Fruit fly (Drosophila melanogaster) whole organism, embryonic: ENCODE measurements around the gene PMP34.

Source experiments
- Atf6 ChIP-seq: fragments of 200-800 bp; sonication (Bioruptor generic); IDR thresholded peaks from 2 replicates; pipeline ENCODE4 v1.3.6; 2022; ENCODE audit warnings: missing biosample characterization, missing genetic modification characterization
- BEAF-32 ChIP-seq: fragments of 200-800 bp; sonication (Bioruptor generic); optimal IDR thresholded peaks from 3 replicates; lab custom pipeline; 2017; ENCODE audit warnings: missing biosample characterization, missing genetic modification characterization, mild to moderate bottlenecking, moderate library complexity, missing genetic modification reagents
- Bgb ChIP-seq: fragments of 200-800 bp; sonication (Bioruptor generic); IDR thresholded peaks from 2 replicates; pipeline ENCODE4 v1.3.6; 2022; ENCODE audit warnings: missing biosample characterization, missing genetic modification characterization; ENCODE audit not compliant: partially characterized antibody
- Bteb2 ChIP-seq: fragments of 200-800 bp; sonication (Bioruptor generic); optimal IDR thresholded peaks from 2 replicates; lab custom pipeline; 2016; ENCODE audit warnings: missing biosample characterization, missing genetic modification characterization
- CG1024 ChIP-seq: fragments of 200-800 bp; sonication (Bioruptor generic); IDR thresholded peaks from 2 replicates; pipeline ENCODE4 v1.3.6; 2022; ENCODE audit warnings: missing biosample characterization, missing genetic modification characterization
- CG10267 ChIP-seq: fragments of 200-800 bp; sonication (Bioruptor generic); optimal IDR thresholded peaks from 2 replicates; lab custom pipeline; 2018; ENCODE audit warnings: missing biosample characterization, mild to moderate bottlenecking, missing genetic modification characterization, moderate library complexity
- CG10366 ChIP-seq: fragments of 200-800 bp; sonication (Bioruptor generic); IDR thresholded peaks from 2 replicates; pipeline ENCODE4 v1.3.6; 2022; ENCODE audit warnings: missing biosample characterization, missing genetic modification characterization
- CG11085 ChIP-seq: fragments of 200-800 bp; sonication (Bioruptor generic); IDR thresholded peaks from 2 replicates; pipeline ENCODE4 v1.3.6; 2022; ENCODE audit warnings: missing biosample characterization, missing genetic modification characterization
- CG11456 ChIP-seq: fragments of 200-800 bp; sonication (Bioruptor generic); IDR thresholded peaks from 3 replicates; pipeline ENCODE4 v1.3.6; 2022; ENCODE audit warnings: missing biosample characterization, missing genetic modification characterization
- CG12659 ChIP-seq: fragments of 200-800 bp; sonication (Bioruptor generic); optimal IDR thresholded peaks from 3 replicates; lab custom pipeline; 2017; ENCODE audit warnings: mild to moderate bottlenecking, missing biosample characterization, missing genetic modification reagents, missing genetic modification characterization
- CG14441 ChIP-seq: fragments of 200-800 bp; sonication (Bioruptor generic); IDR thresholded peaks from 2 replicates; pipeline ENCODE4 v1.3.6; 2022; ENCODE audit warnings: missing biosample characterization, missing genetic modification characterization
- CG14710 ChIP-seq: fragments of 200-800 bp; sonication (Bioruptor generic); optimal IDR thresholded peaks from 3 replicates; lab custom pipeline; 2019; ENCODE audit warnings: missing biosample characterization, mild to moderate bottlenecking, missing genetic modification characterization, moderate library complexity
- CG1602 ChIP-seq: fragments of 200-800 bp; sonication (Bioruptor generic); optimal IDR thresholded peaks from 3 replicates; lab custom pipeline; 2016; ENCODE audit warnings: missing biosample characterization, missing genetic modification characterization
- CG1603 ChIP-seq: fragments of 200-800 bp; sonication (Bioruptor generic); optimal IDR thresholded peaks from 2 replicates; lab custom pipeline; 2019; ENCODE audit warnings: missing biosample characterization, mild to moderate bottlenecking, missing genetic modification characterization, moderate library complexity
- CG30020 ChIP-seq: fragments of 200-800 bp; optimal IDR thresholded peaks from 2 replicates; lab custom pipeline; 2019; ENCODE audit warnings: missing biosample characterization, mild to moderate bottlenecking, missing genetic modification characterization, moderate library complexity
- CG32767 ChIP-seq: fragments of 200-800 bp; sonication (Bioruptor generic); IDR thresholded peaks from 2 replicates; pipeline ENCODE4 v1.3.6; 2022; ENCODE audit warnings: missing biosample characterization, missing genetic modification characterization
- CG34224 ChIP-seq: fragments of 200-800 bp; sonication (Bioruptor generic); IDR thresholded peaks from 3 replicates; pipeline ENCODE4 v1.3.6; 2022; ENCODE audit warnings: missing biosample characterization, missing genetic modification characterization; ENCODE audit not compliant: partially characterized antibody
- CG34376 ChIP-seq: fragments of 200-800 bp; sonication (Bioruptor generic); optimal IDR thresholded peaks from 2 replicates; lab custom pipeline; 2018; ENCODE audit warnings: missing biosample characterization, mild to moderate bottlenecking, missing genetic modification characterization
- CG34422 ChIP-seq: fragments of 200-800 bp; sonication (Bioruptor generic); IDR thresholded peaks from 3 replicates; pipeline ENCODE4 v1.3.6; 2022; ENCODE audit warnings: missing biosample characterization, missing genetic modification characterization
- CG4282 ChIP-seq: fragments of 200-800 bp; sonication (Bioruptor generic); optimal IDR thresholded peaks from 2 replicates; lab custom pipeline; 2016; ENCODE audit warnings: missing biosample characterization, missing genetic modification characterization
- CG6689 ChIP-seq: fragments of 200-800 bp; sonication (Bioruptor generic); IDR thresholded peaks from 2 replicates; pipeline ENCODE4 v1.3.6; 2022; ENCODE audit warnings: missing biosample characterization, missing genetic modification characterization
- CG7963 ChIP-seq: fragments of 200-800 bp; sonication (Bioruptor generic); IDR thresholded peaks from 3 replicates; pipeline ENCODE4 v1.3.6; 2022; ENCODE audit warnings: missing biosample characterization, missing genetic modification characterization; ENCODE audit not compliant: partially characterized antibody
- CG9797 ChIP-seq: fragments of 200-800 bp; sonication (Bioruptor generic); optimal IDR thresholded peaks from 3 replicates; lab custom pipeline; 2018; ENCODE audit warnings: missing biosample characterization, mild to moderate bottlenecking, missing genetic modification characterization
- Chrac-16 ChIP-seq: fragments of 200-800 bp; sonication (Bioruptor generic); optimal IDR thresholded peaks from 3 replicates; lab custom pipeline; 2016; ENCODE audit warnings: missing biosample characterization, missing genetic modification characterization
- Drgx ChIP-seq: fragments of 200-800 bp; sonication (Bioruptor generic); IDR thresholded peaks from 2 replicates; pipeline ENCODE4 v1.3.6; 2022; ENCODE audit warnings: missing biosample characterization, missing genetic modification characterization
- E2f1 ChIP-seq: fragments of 200-800 bp; sonication (Bioruptor generic); IDR thresholded peaks from 2 replicates; pipeline ENCODE4 v1.3.6; 2022; ENCODE audit warnings: missing biosample characterization, missing genetic modification characterization
- Ets65A ChIP-seq: fragments of 200-800 bp; sonication (Bioruptor generic); peaks from one replicate; lab custom pipeline; 2016; ENCODE audit warnings: missing biosample characterization, missing genetic modification characterization
- Myb ChIP-seq: fragments of 200-800 bp; sonication (Bioruptor generic); optimal IDR thresholded peaks from 2 replicates; lab custom pipeline; 2016; ENCODE audit warnings: missing biosample characterization, missing genetic modification characterization
- NC2β ChIP-seq: fragments of 200-800 bp; sonication (Bioruptor generic); optimal IDR thresholded peaks from 2 replicates; lab custom pipeline; 2016; ENCODE audit warnings: missing biosample characterization, missing genetic modification characterization
- Rfx ChIP-seq: fragments of 200-800 bp; sonication (Bioruptor generic); IDR thresholded peaks from 2 replicates; pipeline ENCODE4 v1.3.6; 2022; ENCODE audit warnings: missing biosample characterization, missing genetic modification characterization
- Scr ChIP-seq: fragments of 200-800 bp; sonication (Bioruptor generic); IDR thresholded peaks from 2 replicates; pipeline ENCODE4 v1.3.6; 2022; ENCODE audit warnings: missing biosample characterization, missing genetic modification characterization; ENCODE audit not compliant: partially characterized antibody
- Spps ChIP-seq: fragments of 200-800 bp; sonication (Bioruptor generic); optimal IDR thresholded peaks from 2 replicates; lab custom pipeline; 2018; ENCODE audit warnings: missing biosample characterization, mild to moderate bottlenecking, missing genetic modification characterization
- YL-1 ChIP-seq: fragments of 200-800 bp; sonication (Bioruptor generic); optimal IDR thresholded peaks from 3 replicates; lab custom pipeline; 2017; ENCODE audit warnings: missing biosample characterization, mild to moderate bottlenecking, missing genetic modification characterization
- ab ChIP-seq: fragments of 200-800 bp; sonication (Bioruptor generic); optimal IDR thresholded peaks from 2 replicates; lab custom pipeline; 2016; ENCODE audit warnings: missing biosample characterization, missing genetic modification characterization
- abd-A ChIP-seq: fragments of 200-800 bp; sonication (Bioruptor generic); optimal IDR thresholded peaks from 3 replicates; lab custom pipeline; 2019; ENCODE audit warnings: missing biosample characterization, mild to moderate bottlenecking, missing genetic modification characterization, moderate library complexity
- ase ChIP-seq: fragments of 200-800 bp; sonication (Bioruptor generic); IDR thresholded peaks from 3 replicates; pipeline ENCODE4 v1.3.6; 2022; ENCODE audit warnings: missing biosample characterization, missing genetic modification characterization
- chm ChIP-seq: fragments of 200-800 bp; sonication (Bioruptor generic); IDR thresholded peaks from 2 replicates; pipeline ENCODE4 v1.3.6; 2022; ENCODE audit warnings: missing biosample characterization, missing genetic modification characterization
- ci ChIP-seq: fragments of 200-800 bp; sonication (Bioruptor generic); IDR thresholded peaks from 3 replicates; pipeline ENCODE4 v1.3.6; 2022; ENCODE audit warnings: missing biosample characterization, missing genetic modification characterization
- ftz-f1 ChIP-seq: fragments of 200-800 bp; sonication (Bioruptor generic); optimal IDR thresholded peaks from 2 replicates; lab custom pipeline; 2016; ENCODE audit warnings: missing biosample characterization, missing genetic modification characterization
- gsb-n ChIP-seq: fragments of 200-800 bp; sonication (Bioruptor generic); optimal IDR thresholded peaks from 3 replicates; lab custom pipeline; 2018; ENCODE audit warnings: missing biosample characterization, mild to moderate bottlenecking, missing genetic modification characterization
- lilli ChIP-seq: fragments of 200-800 bp; sonication (Bioruptor generic); optimal IDR thresholded peaks from 3 replicates; lab custom pipeline; 2016; ENCODE audit warnings: missing biosample characterization, missing genetic modification characterization
- maf-S ChIP-seq: fragments of 200-800 bp; sonication (Bioruptor generic); optimal IDR thresholded peaks from 2 replicates; lab custom pipeline; 2016; ENCODE audit warnings: missing biosample characterization, missing genetic modification characterization
- nom ChIP-seq: fragments of 200-800 bp; sonication (Bioruptor generic); optimal IDR thresholded peaks from 2 replicates; lab custom pipeline; 2017; ENCODE audit warnings: missing biosample characterization, missing genetic modification characterization, mild to moderate bottlenecking, moderate library complexity, missing genetic modification reagents
- org-1 ChIP-seq: fragments of 200-800 bp; sonication (Bioruptor generic); optimal IDR thresholded peaks from 2 replicates; lab custom pipeline; 2017; ENCODE audit warnings: missing biosample characterization, missing genetic modification characterization
- peb ChIP-seq: fragments of 200-800 bp; sonication (Bioruptor generic); IDR thresholded peaks from 2 replicates; pipeline ENCODE4 v1.3.6; 2022; ENCODE audit warnings: missing biosample characterization, missing genetic modification characterization
- phol ChIP-seq: fragments of 200-800 bp; sonication (Bioruptor generic); optimal IDR thresholded peaks from 3 replicates; lab custom pipeline; 2018; ENCODE audit warnings: missing biosample characterization, mild to moderate bottlenecking, missing genetic modification characterization, moderate library complexity
- pzg ChIP-seq: fragments of 200-800 bp; sonication (Bioruptor generic); optimal IDR thresholded peaks from 3 replicates; lab custom pipeline; 2018; ENCODE audit warnings: missing biosample characterization, mild to moderate bottlenecking, missing genetic modification characterization, moderate library complexity
- repo ChIP-seq: fragments of 200-800 bp; sonication (Bioruptor generic); optimal IDR thresholded peaks from 2 replicates; lab custom pipeline; 2016; ENCODE audit warnings: missing biosample characterization, missing genetic modification characterization
- row ChIP-seq: fragments of 200-800 bp; sonication (Bioruptor generic); IDR thresholded peaks from 3 replicates; pipeline ENCODE4 v1.3.6; 2022; ENCODE audit warnings: missing biosample characterization, missing genetic modification characterization
- stwl ChIP-seq: fragments of 200-800 bp; sonication (Bioruptor generic); optimal IDR thresholded peaks from 3 replicates; lab custom pipeline; 2018; ENCODE audit warnings: missing biosample characterization, mild to moderate bottlenecking, missing genetic modification characterization, moderate library complexity

The PMP34 gene

DNA sequence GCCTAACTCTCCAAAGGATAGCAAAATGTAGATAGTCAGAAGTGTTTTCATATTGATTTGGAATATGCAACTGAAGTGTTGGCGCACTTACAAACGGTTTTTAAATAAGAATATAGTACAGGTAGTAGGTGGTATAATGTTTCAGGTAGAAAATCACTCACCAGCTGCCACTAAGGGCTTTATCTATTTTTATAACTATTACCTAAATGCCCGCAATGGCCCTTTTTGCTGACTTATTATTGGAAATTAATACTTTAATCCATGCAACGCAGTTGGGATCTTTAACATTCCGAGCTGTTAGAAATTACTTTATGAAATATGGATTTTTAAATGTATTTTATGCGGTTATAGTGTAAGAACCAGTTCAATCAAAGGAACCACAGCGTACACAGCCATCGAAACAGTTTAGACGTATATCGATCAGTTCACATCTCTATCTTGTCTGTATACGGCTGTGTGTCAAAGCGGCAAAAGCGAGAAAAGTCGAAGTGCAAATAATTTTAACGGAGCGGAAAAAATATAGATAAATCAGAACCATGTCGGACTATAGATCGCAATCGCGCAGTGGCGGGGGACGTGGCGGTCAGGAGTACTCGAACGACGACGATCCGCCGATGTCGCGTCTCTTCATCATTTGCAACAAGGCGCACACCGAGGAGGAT is 35.0 kb upstream of the PMP34 start, which contains the start of the genes srw and CG1316 (continued):
- TF ChIP-seq lilli (GFP tag; lab: Kevin White, UChicago) = peak; percentile 12
- TF ChIP-seq ci (GFP tag; lab: Robert Waterston, UW) = peak; percentile 60; the same call in 1 of the 3 replicates
- TF ChIP-seq stwl (tag; lab: Kevin White, UChicago) = peak; percentile 23
- TF ChIP-seq gsb-n (tag; lab: Kevin White, UChicago) = no peak
- TF ChIP-seq CG14710 = peak; percentile 20
- TF ChIP-seq ase (GFP tag; lab: Robert Waterston, UW) = no peak
- peak; percentile 47 for TF ChIP-seq Scr (GFP tag; lab: Robert Waterston, UW)
- TF ChIP-seq Bgb (GFP tag; lab: Robert Waterston, UW) = peak; percentile 52
- TF ChIP-seq Ets65A (GFP tag; lab: Kevin White, UChicago) = peak; percentile 58
- no peak for TF ChIP-seq CG10366 (GFP tag; lab: Robert Waterston, UW)
- TF ChIP-seq Drgx (GFP tag; lab: Robert Waterston, UW) = no peak
- TF ChIP-seq CG30020 (tag; lab: Kevin White, UChicago) = peak; percentile 32
- peak; percentile 0 for TF ChIP-seq CG12659 (GFP tag; lab: Kevin White, UChicago)
- TF ChIP-seq phol (tag; lab: Kevin White, UChicago) = peak; percentile 15
- TF ChIP-seq ab (GFP tag; lab: Kevin White, UChicago) = no peak
- TF ChIP-seq maf-S = no peak
- no peak for TF ChIP-seq CG1024
- TF ChIP-seq CG11085 (GFP tag; lab: Robert Waterston, UW) = no peak
- no peak for TF ChIP-seq E2f1 (GFP tag; lab: Robert Waterston, UW)
- TF ChIP-seq peb (GFP tag; lab: Robert Waterston, UW) = no peak
- TF ChIP-seq CG6689 (GFP tag; lab: Robert Waterston, UW) = no peak
- peak; percentile 52 for TF ChIP-seq CG1603 (tag; lab: Kevin White, UChicago)
- TF ChIP-seq Spps = no peak
- TF ChIP-seq abd-A (tag; lab: Kevin White, UChicago) = no peak
- peak; percentile 4 for TF ChIP-seq nom
- peak; percentile 49 for TF ChIP-seq BEAF-32 (GFP tag; lab: Kevin White, UChicago)
- no peak for TF ChIP-seq org-1 (GFP tag; lab: Kevin White, UChicago)
- peak; percentile 99 for TF ChIP-seq CG32767 (GFP tag; lab: Robert Waterston, UW)
- no peak for TF ChIP-seq repo
- peak; percentile 55; the same call in 1 of the 3 replicates for TF ChIP-seq row (GFP tag; lab: Robert Waterston, UW)
- no peak for TF ChIP-seq CG11456 (GFP tag; lab: Robert Waterston, UW)
- TF ChIP-seq Atf6 (GFP tag; lab: Robert Waterston, UW) = 0 out of 2 replicates have a peak, but pooled peaks have one; percentile 40
- peak; percentile 37 for TF ChIP-seq CG10267 (tag; lab: Kevin White, UChicago)
- TF ChIP-seq YL-1 (GFP tag; lab: Kevin White, UChicago) = peak; percentile 82
- TF ChIP-seq Rfx (GFP tag; lab: Robert Waterston, UW) = 0 out of 2 replicates have a peak, but pooled peaks have one; percentile 38
- TF ChIP-seq CG34422 (GFP tag; lab: Robert Waterston, UW) = peak; percentile 57; the same call in 1 of the 3 replicates
- no peak for TF ChIP-seq CG14441
- TF ChIP-seq pzg (GFP tag; lab: Kevin White, UChicago) = peak; percentile 60
- TF ChIP-seq Bteb2 (GFP tag; lab: Kevin White, UChicago) = no peak
- TF ChIP-seq Chrac-16 (GFP tag; lab: Kevin White, UChicago) = no peak
- TF ChIP-seq CG9797 (GFP tag; lab: Kevin White, UChicago) = peak; percentile 3
- peak; percentile 4 for TF ChIP-seq CG34376 (GFP tag; lab: Kevin White, UChicago)
- TF ChIP-seq ftz-f1 (GFP tag; lab: Kevin White, UChicago) = no peak
- no peak for TF ChIP-seq CG4282 (GFP tag; lab: Kevin White, UChicago)
- TF ChIP-seq CG34224 (GFP tag; lab: Robert Waterston, UW) = peak; percentile 44; the same call in 1 of the 3 replicates
- TF ChIP-seq CG7963 (GFP tag; lab: Robert Waterston, UW) = no peak
- TF ChIP-seq Myb (GFP tag; lab: Kevin White, UChicago) = peak; percentile 67
- no peak for TF ChIP-seq NC2β (GFP tag; lab: Kevin White, UChicago)
- TF ChIP-seq chm = no peak
- TF ChIP-seq CG1602 (GFP tag; lab: Kevin White, UChicago) = no peak
